Fruit fly (Drosophila melanogaster) whole organism: ENCODE results near the gene Fpgs1.

ENCODE experiments used
- CG8478 ChIP-seq: fragments of >200 bp; optimal IDR thresholded peaks from 2 replicates; lab custom pipeline; 2018; ENCODE audit warnings: inconsistent platforms
- EcR ChIP-seq, 2 experiments: fragments of >200 bp; optimal IDR thresholded peaks; 2 replicates each; lab custom pipeline; 2017; ENCODE audit warnings: missing biosample characterization in 2 of 2, missing genetic modification characterization in 2 of 2, missing genetic modification reagents in 2 of 2
- psq ChIP-seq: fragments of >200 bp; optimal IDR thresholded peaks from 2 replicates; lab custom pipeline; 2017

dm6 chrX:12632157-12632422, 20.4 kb downstream of the Fpgs1 start:
- TF ChIP-seq psq (lab: Kevin White, UChicago) (no peak), CG8478 (lab: Kevin White, UChicago) (no peak), EcR (GFP tag; optimal IDR thresholded peaks at IDR 0.05; lab: Kevin White, UChicago) (no peak)
